Fruit fly (Drosophila melanogaster) whole organism, prepupa: ENCODE measurements around the gene Mms19.

ENCODE experiments used
- Blimp-1 ChIP-seq: fragments of 200-800 bp; sonication (Bioruptor generic); optimal IDR thresholded peaks from 3 replicates; lab custom pipeline; 2017; ENCODE audit warnings: missing biosample characterization, missing genetic modification characterization, mild to moderate bottlenecking, moderate library complexity, missing genetic modification reagents
- Ets96B ChIP-seq: fragments of 200-800 bp; optimal IDR thresholded peaks from 2 replicates; lab custom pipeline; 2019; ENCODE audit warnings: missing biosample characterization, mild to moderate bottlenecking, missing genetic modification characterization, moderate library complexity
- Hr4 ChIP-seq: fragments of 200-800 bp; sonication (Bioruptor generic); optimal IDR thresholded peaks from 3 replicates; lab custom pipeline; 2016; ENCODE audit warnings: missing biosample characterization, missing genetic modification characterization
- fkh ChIP-seq: fragments of 200-800 bp; sonication (Bioruptor generic); optimal IDR thresholded peaks from 3 replicates; lab custom pipeline; 2017; ENCODE audit warnings: missing biosample characterization, mild to moderate bottlenecking, missing genetic modification characterization, moderate library complexity

DNA sequence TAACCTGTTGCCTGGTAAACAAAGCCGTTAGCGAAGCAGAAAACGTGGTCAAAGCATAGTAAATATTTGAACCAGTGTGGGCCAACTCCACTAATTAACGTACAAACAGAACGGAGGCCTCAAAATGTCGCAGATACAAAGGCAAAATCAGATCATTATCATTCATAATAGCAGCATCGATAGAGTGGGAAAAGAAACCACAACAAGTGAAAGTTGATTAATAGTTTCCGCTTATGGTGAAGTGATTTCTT, 24.3 kb upstream of the Mms19 start:
- TF ChIP-seq Ets96B (tag; lab: Kevin White, UChicago) (no peak), Blimp-1 (GFP tag; lab: Kevin White, UChicago) (no peak), fkh (peak; percentile 65), Hr4 (GFP tag; lab: Kevin White, UChicago) (no peak)
